Worm (Caenorhabditis elegans) whole organism, mixed stage, embryonic: ENCODE data around the gene srxa-9.

Experiments
- M03D4.4 ChIP-seq: sonication (generic microtip); optimal IDR thresholded peaks from 2 replicates; lab custom pipeline; 2017; ENCODE audit warnings: mild to moderate bottlenecking, missing genetic modification characterization, missing compliant biosample characterization
- bed-3 ChIP-seq: fragments of 200-800 bp; sonication (Bioruptor generic); optimal IDR thresholded peaks from 3 replicates; lab custom pipeline; 2018; ENCODE audit warnings: mild to moderate bottlenecking, missing genetic modification characterization, moderate library complexity, missing compliant biosample characterization
- blmp-1 ChIP-seq: fragments of 150-350 bp; optimal IDR thresholded peaks from 2 replicates; lab custom pipeline; 2014; ENCODE audit warnings: missing biosample characterization, missing genetic modification characterization
- ceh-43 ChIP-seq: fragments of 200-800 bp; sonication (Bioruptor generic); optimal IDR thresholded peaks from 2 replicates; lab custom pipeline; 2018; ENCODE audit warnings: mild to moderate bottlenecking, missing genetic modification characterization, moderate library complexity, missing compliant biosample characterization
- ceh-83 ChIP-seq: fragments of 200-800 bp; sonication (Bioruptor generic); optimal IDR thresholded peaks from 2 replicates; lab custom pipeline; 2018; ENCODE audit warnings: mild to moderate bottlenecking, missing genetic modification characterization, missing compliant biosample characterization
- ces-1 ChIP-seq: fragments of 150-350 bp; optimal IDR thresholded peaks from 2 replicates; lab custom pipeline; 2014; ENCODE audit warnings: missing biosample characterization, missing genetic modification reagents, missing genetic modification characterization
- cnd-1 ChIP-seq: fragments of 200-800 bp; sonication (Bioruptor generic); optimal IDR thresholded peaks from 2 replicates; lab custom pipeline; 2018; ENCODE audit warnings: mild to moderate bottlenecking, missing genetic modification characterization, missing compliant biosample characterization
- drap-1 ChIP-seq: fragments of 200-800 bp; sonication (Bioruptor generic); optimal IDR thresholded peaks from 3 replicates; lab custom pipeline; 2018; ENCODE audit warnings: mild to moderate bottlenecking, missing genetic modification characterization, missing compliant biosample characterization
- elt-1 ChIP-seq: sonication (generic microtip); optimal IDR thresholded peaks from 2 replicates; lab custom pipeline; 2017; ENCODE audit warnings: missing genetic modification characterization, mild to moderate bottlenecking, missing compliant biosample characterization, antibody characterized with exemption, moderate library complexity, borderline replicate concordance; ENCODE audit not compliant: insufficient read depth
- elt-3 ChIP-seq: fragments of 150-350 bp; optimal IDR thresholded peaks from 2 replicates; lab custom pipeline; 2014; ENCODE audit warnings: missing biosample characterization, missing genetic modification characterization
- hlh-1 ChIP-seq: fragments of 150-350 bp; optimal IDR thresholded peaks from 2 replicates; lab custom pipeline; 2014; ENCODE audit warnings: missing biosample characterization, missing genetic modification reagents, missing genetic modification characterization
- lin-13 ChIP-seq: fragments of 150-350 bp; optimal IDR thresholded peaks from 2 replicates; lab custom pipeline; 2014; ENCODE audit warnings: missing biosample characterization, missing genetic modification characterization
- lin-32 ChIP-seq: fragments of 200-800 bp; sonication (Bioruptor generic); optimal IDR thresholded peaks from 2 replicates; lab custom pipeline; 2018; ENCODE audit warnings: mild to moderate bottlenecking, missing genetic modification characterization, missing compliant biosample characterization
- mab-5 ChIP-seq: fragments of 150-350 bp; optimal IDR thresholded peaks from 2 replicates; lab custom pipeline; 2014; ENCODE audit warnings: missing biosample characterization, missing genetic modification characterization
- mep-1 ChIP-seq: fragments of 150-350 bp; optimal IDR thresholded peaks from 2 replicates; lab custom pipeline; 2017; ENCODE audit warnings: missing biosample characterization, missing genetic modification reagents, missing genetic modification characterization, inconsistent platforms
- nhr-12 ChIP-seq: fragments of 150-350 bp; optimal IDR thresholded peaks from 2 replicates; lab custom pipeline; 2014; ENCODE audit warnings: missing biosample characterization, missing genetic modification characterization
- nhr-2 ChIP-seq: fragments of 150-350 bp; optimal IDR thresholded peaks from 2 replicates; lab custom pipeline; 2014; ENCODE audit warnings: missing biosample characterization, missing genetic modification characterization
- nhr-237 ChIP-seq: fragments of 150-350 bp; optimal IDR thresholded peaks from 2 replicates; lab custom pipeline; 2014; ENCODE audit warnings: missing biosample characterization, missing genetic modification characterization
- nhr-28 ChIP-seq: fragments of 150-350 bp; optimal IDR thresholded peaks from 2 replicates; lab custom pipeline; 2014; ENCODE audit warnings: missing biosample characterization, missing genetic modification characterization
- nhr-76 ChIP-seq: sonication (generic microtip); optimal IDR thresholded peaks from 2 replicates; lab custom pipeline; 2017; ENCODE audit warnings: missing biosample characterization, missing genetic modification characterization
- pha-4 ChIP-seq: fragments of 150-350 bp; optimal IDR thresholded peaks from 2 replicates; lab custom pipeline; 2018; ENCODE audit warnings: missing biosample characterization, missing genetic modification reagents, missing genetic modification characterization
- sem-2 ChIP-seq: fragments of 200-800 bp; sonication (Bioruptor generic); optimal IDR thresholded peaks from 2 replicates; lab custom pipeline; 2018; ENCODE audit warnings: mild to moderate bottlenecking, missing genetic modification characterization, missing compliant biosample characterization
- snpc-4 ChIP-seq: fragments of 150-350 bp; optimal IDR thresholded peaks from 2 replicates; lab custom pipeline; 2014; ENCODE audit warnings: missing biosample characterization, missing genetic modification characterization
- sptf-1 ChIP-seq: sonication (generic microtip); optimal IDR thresholded peaks from 2 replicates; lab custom pipeline; 2017; ENCODE audit warnings: mild to moderate bottlenecking, missing genetic modification characterization, moderate library complexity, missing compliant biosample characterization
- tbx-8 ChIP-seq: fragments of 200-800 bp; sonication (Bioruptor generic); optimal IDR thresholded peaks from 2 replicates; lab custom pipeline; 2018; ENCODE audit warnings: mild to moderate bottlenecking, missing genetic modification characterization, moderate library complexity, missing compliant biosample characterization
- unc-120 ChIP-seq: sonication (generic microtip); optimal IDR thresholded peaks from 2 replicates; lab custom pipeline; 2017; ENCODE audit warnings: missing genetic modification characterization, missing compliant biosample characterization; ENCODE audit not compliant: poor library complexity, severe bottlenecking
- unc-39 ChIP-seq: fragments of 150-350 bp; optimal IDR thresholded peaks from 2 replicates; lab custom pipeline; 2014; ENCODE audit warnings: missing biosample characterization, missing genetic modification characterization
- unc-62 ChIP-seq: fragments of 150-350 bp; optimal IDR thresholded peaks from 2 replicates; lab custom pipeline; 2014; ENCODE audit warnings: missing biosample characterization, missing genetic modification reagents, missing genetic modification characterization
- zip-8 ChIP-seq: fragments of 150-350 bp; optimal IDR thresholded peaks from 2 replicates; lab custom pipeline; 2014; ENCODE audit warnings: missing biosample characterization, missing genetic modification characterization
- ztf-11 ChIP-seq: fragments of 150-350 bp; optimal IDR thresholded peaks from 2 replicates; lab custom pipeline; 2014; ENCODE audit warnings: missing biosample characterization, missing genetic modification characterization

The srxa-9 gene

DNA sequence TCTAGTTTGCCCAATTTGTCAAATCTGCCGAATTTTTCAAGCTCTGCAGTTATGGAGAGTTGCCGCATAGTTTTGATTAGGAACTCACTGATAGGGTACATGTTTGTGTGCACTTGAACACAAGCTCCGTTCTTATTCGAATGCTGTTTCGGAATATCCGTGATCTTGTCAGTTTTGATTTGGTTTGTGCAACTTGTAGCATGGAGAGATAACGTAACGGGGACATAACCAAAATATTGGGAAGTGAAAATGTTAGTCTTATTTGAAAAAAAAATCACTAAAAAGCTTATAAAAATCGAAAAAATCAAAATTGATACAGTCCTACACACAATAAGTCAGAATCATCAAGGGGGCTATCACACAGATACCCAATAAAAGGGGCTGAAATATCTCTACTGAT lies 35.2 kb downstream of the srxa-9 start, which contains the start of gene Y7A5A.24:
Gene Y7A5A.24, minus strand, starts transcription at position 101 of the 400 bp plus-strand sequence.
- no peak for TF ChIP-seq ces-1 (GFP tag; lab: Kevin White, UChicago)
- TF ChIP-seq sptf-1 (tag; lab: Kevin White, UChicago): no peak
- no peak for TF ChIP-seq zip-8 (tag; lab: Kevin White, UChicago)
- TF ChIP-seq pha-4 (tag; lab: Kevin White, UChicago): no peak
- TF ChIP-seq cnd-1 (tag; lab: Kevin White, UChicago): no peak
- no peak for TF ChIP-seq nhr-76 (tag; lab: Kevin White, UChicago)
- TF ChIP-seq unc-62 (GFP tag; lab: Kevin White, UChicago): no peak
- no peak for TF ChIP-seq drap-1 (GFP tag; lab: Kevin White, UChicago)
- no peak for TF ChIP-seq elt-1 (tag; lab: Kevin White, UChicago)
- TF ChIP-seq hlh-1 (tag; lab: Kevin White, UChicago): no peak
- TF ChIP-seq blmp-1 (tag; lab: Kevin White, UChicago): no peak
- TF ChIP-seq nhr-237 (tag; lab: Kevin White, UChicago): no peak
- TF ChIP-seq ceh-43: no peak
- TF ChIP-seq ceh-83 (GFP tag; lab: Kevin White, UChicago): no peak
- no peak for TF ChIP-seq mab-5 (tag; lab: Kevin White, UChicago)
- no peak for TF ChIP-seq nhr-28 (tag; lab: Kevin White, UChicago)
- no peak for TF ChIP-seq lin-32 (GFP tag; lab: Kevin White, UChicago)

- no peak for TF ChIP-seq unc-120 (tag; lab: Kevin White, UChicago)
- no peak for TF ChIP-seq elt-3 (tag; lab: Kevin White, UChicago)
- TF ChIP-seq sptf-1 (tag; lab: Kevin White, UChicago): no peak
These were observed 37.8 kb downstream of the srxa-9 start, which contains the start of gene Y7A5A.3 for ce11 chrX:15784570-15784969. Y7A5A.3 (minus strand) TSS chrX:15784670.

ce11 chrX:15786726-15787125 lies 39.9 kb downstream of the srxa-9 start, which contains the start of gene Y7A5A.5:
Y7A5A.5 (minus strand) TSS chrX:15786826.
- TF ChIP-seq snpc-4 (tag; lab: Kevin White, UChicago): no peak
- no peak for TF ChIP-seq drap-1 (GFP tag; lab: Kevin White, UChicago)
- TF ChIP-seq zip-8 (tag; lab: Kevin White, UChicago): no peak
- TF ChIP-seq unc-120 (tag; lab: Kevin White, UChicago): no peak
- no peak for TF ChIP-seq sptf-1 (tag; lab: Kevin White, UChicago)
- no peak for TF ChIP-seq unc-62 (GFP tag; lab: Kevin White, UChicago)
- TF ChIP-seq blmp-1 (tag; lab: Kevin White, UChicago): no peak
- no peak for TF ChIP-seq pha-4 (tag; lab: Kevin White, UChicago)
- TF ChIP-seq lin-32 (GFP tag; lab: Kevin White, UChicago): no peak
- TF ChIP-seq nhr-28 (tag; lab: Kevin White, UChicago): no peak
- TF ChIP-seq ztf-11 (tag; lab: Kevin White, UChicago): no peak
- TF ChIP-seq hlh-1 (tag; lab: Kevin White, UChicago): no peak

DNA sequence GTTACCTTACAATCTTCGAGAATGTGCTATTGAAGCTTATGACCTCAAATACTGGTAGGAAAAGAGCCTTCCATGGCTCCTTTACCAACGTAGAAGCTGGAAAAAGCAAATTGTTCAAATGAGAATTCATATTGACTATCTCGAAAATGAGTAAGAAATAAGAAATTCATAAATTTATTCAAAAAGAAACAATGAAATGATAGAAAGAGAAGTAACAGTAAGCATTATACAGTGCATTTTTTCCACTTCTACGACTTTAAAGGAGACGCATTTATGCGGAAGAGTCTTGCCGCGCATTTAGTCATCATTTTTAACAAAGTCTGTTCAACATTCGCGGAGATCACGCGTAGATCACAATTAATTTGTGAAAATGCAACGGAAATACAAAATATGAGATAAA lies 48.2 kb downstream of the srxa-9 start, which contains the start of gene Y7A5A.10:
Gene Y7A5A.10, minus strand, starts transcription at position 101 of the 400 bp plus-strand sequence.
- TF ChIP-seq elt-3 (tag; lab: Kevin White, UChicago) (no peak), tbx-8 (GFP tag; lab: Kevin White, UChicago) (no peak), hlh-1 (tag; lab: Kevin White, UChicago) (no peak), cnd-1 (tag; lab: Kevin White, UChicago) (no peak), elt-1 (tag; lab: Kevin White, UChicago) (no peak), snpc-4 (tag; lab: Kevin White, UChicago) (no peak), mep-1 (tag; lab: Kevin White, UChicago) (no peak), pha-4 (tag; lab: Kevin White, UChicago) (no peak), M03D4.4 (tag; lab: Kevin White, UChicago) (no peak), nhr-28 (tag; lab: Kevin White, UChicago) (no peak), unc-39 (no peak), ceh-83 (GFP tag; lab: Kevin White, UChicago) (no peak)

DNA sequence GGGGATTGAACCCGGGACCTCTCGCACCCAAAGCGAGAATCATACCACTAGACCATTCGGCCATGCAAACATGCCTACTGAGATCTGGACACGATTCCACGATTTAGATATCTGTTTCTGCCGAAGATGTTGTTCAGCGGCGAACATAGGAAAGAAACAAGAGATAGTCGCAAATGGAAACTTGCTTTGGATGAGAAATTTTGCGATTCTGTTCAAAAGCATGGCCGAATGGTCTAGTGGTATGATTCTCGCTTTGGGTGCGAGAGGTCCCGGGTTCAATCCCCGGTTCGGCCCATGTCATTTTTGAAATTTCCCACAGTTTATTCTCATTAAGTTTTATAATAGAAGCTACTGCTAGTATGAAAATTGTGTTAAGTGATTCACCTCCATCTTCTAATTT lies 49.8 kb downstream of the srxa-9 start:
- TF ChIP-seq zip-8 (tag; lab: Kevin White, UChicago) (no peak), blmp-1 (tag; lab: Kevin White, UChicago) (no peak), lin-13 (no peak), mep-1 (tag; lab: Kevin White, UChicago) (no peak), bed-3 (GFP tag; lab: Kevin White, UChicago) (no peak), nhr-12 (tag; lab: Kevin White, UChicago) (no peak), cnd-1 (tag; lab: Kevin White, UChicago) (no peak), drap-1 (GFP tag; lab: Kevin White, UChicago) (no peak), nhr-2 (tag; lab: Kevin White, UChicago) (no peak), sem-2 (GFP tag; lab: Kevin White, UChicago) (no peak)
